Worm (Caenorhabditis elegans): ENCODE data around the gene K06A9.2.

K06A9.2 gene

DNA sequence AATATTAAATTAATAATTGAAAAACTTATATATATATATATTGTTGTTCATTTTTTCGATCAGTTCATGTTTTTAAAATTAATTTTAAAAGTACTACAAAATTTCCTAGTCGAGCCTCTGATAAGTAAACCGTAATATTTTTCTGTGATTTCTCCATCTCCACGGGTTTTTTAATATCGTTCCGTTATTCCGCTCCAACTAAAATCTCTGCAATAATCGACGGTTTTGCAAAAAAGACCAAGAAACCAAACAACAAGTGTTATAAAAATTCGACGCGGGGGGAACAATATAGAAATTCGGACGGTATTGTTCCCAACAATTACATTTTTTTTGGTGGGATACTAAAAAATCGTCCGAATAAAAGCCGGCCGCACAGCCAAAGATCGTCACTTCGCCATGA lies 33.7 kb upstream of the K06A9.2 start, which contains the start of gene F09E10.1:
Gene F09E10.1 (plus strand): TSS at position 301 of the 400 bp plus-strand sequence.
- no peak for TF ChIP-seq ztf-4 (tag; optimal IDR thresholded peaks at IDR 0.05)
- TF ChIP-seq elt-2 (tag; optimal IDR thresholded peaks at IDR 0.05) = no peak
- no peak for TF ChIP-seq ceh-16 (tag; optimal IDR thresholded peaks at IDR 0.05)
- TF ChIP-seq lin-39 (tag; optimal IDR thresholded peaks at IDR 0.05) = no peak
- TF ChIP-seq unc-62 (GFP tag; optimal IDR thresholded peaks at IDR 0.05) = no peak
- TF ChIP-seq ZK546.5 (tag; optimal IDR thresholded peaks at IDR 0.05) = no peak
- TF ChIP-seq snpc-4 (tag; optimal IDR thresholded peaks at IDR 0.05) = no peak
- no peak for TF ChIP-seq nhr-23 (tag; optimal IDR thresholded peaks at IDR 0.05)
- no peak for TF ChIP-seq ceh-9 (tag; optimal IDR thresholded peaks at IDR 0.05)
- TF ChIP-seq nfya-1 (tag; optimal IDR thresholded peaks at IDR 0.05; ENCODE audit: insufficient read depth) = no peak
- TF ChIP-seq zag-1 (tag; optimal IDR thresholded peaks at IDR 0.05) = no peak
- no peak for TF ChIP-seq fkh-2 (tag; optimal IDR thresholded peaks at IDR 0.05)
- no peak for TF ChIP-seq nhr-43 (tag; optimal IDR thresholded peaks at IDR 0.05; ENCODE audit: poor library complexity, severe bottlenecking)
- no peak for TF ChIP-seq elt-3 (tag; optimal IDR thresholded peaks at IDR 0.05)
- no peak for TF ChIP-seq elt-1 (tag; optimal IDR thresholded peaks at IDR 0.05)
- TF ChIP-seq nhr-237 (tag; optimal IDR thresholded peaks at IDR 0.05) = no peak
- no peak for TF ChIP-seq aly-2 (tag; optimal IDR thresholded peaks at IDR 0.05)
- no peak for TF ChIP-seq fos-1 (tag; optimal IDR thresholded peaks at IDR 0.05)
- no peak for TF ChIP-seq nhr-11 (tag; optimal IDR thresholded peaks at IDR 0.05)
- no peak for TF ChIP-seq nhr-25 (tag; optimal IDR thresholded peaks at IDR 0.05)

DNA sequence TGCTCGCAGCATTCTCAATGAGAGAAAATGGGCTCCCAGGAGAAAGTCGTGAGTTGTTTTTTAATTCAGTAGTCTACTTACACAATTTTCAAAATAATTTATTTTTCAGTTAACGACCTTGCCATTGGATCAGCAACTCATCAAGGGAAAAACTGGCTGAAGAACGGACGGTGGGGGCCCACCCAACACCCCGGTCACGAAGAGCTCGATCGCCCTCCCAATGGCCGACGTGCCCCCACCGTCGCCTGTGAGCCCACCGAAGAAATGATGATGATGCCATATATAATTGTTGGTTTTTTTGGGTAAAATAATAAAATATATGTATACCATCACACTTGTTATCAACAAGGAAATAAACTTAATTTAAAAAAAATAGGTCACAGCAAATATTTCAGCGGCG lies 33.3 kb upstream of the K06A9.2 start:
- TF ChIP-seq nhr-12 (tag; optimal IDR thresholded peaks at IDR 0.05) = no peak
- no peak for TF ChIP-seq egl-5 (tag; optimal IDR thresholded peaks at IDR 0.05)
- TF ChIP-seq nfya-1 (tag; optimal IDR thresholded peaks at IDR 0.05; ENCODE audit: insufficient read depth) = no peak
- TF ChIP-seq lin-15B (tag; optimal IDR thresholded peaks at IDR 0.05) = no peak
- TF ChIP-seq elt-1 (tag; optimal IDR thresholded peaks at IDR 0.05) = no peak
- TF ChIP-seq daf-12 (tag; optimal IDR thresholded peaks at IDR 0.05) = no peak

DNA sequence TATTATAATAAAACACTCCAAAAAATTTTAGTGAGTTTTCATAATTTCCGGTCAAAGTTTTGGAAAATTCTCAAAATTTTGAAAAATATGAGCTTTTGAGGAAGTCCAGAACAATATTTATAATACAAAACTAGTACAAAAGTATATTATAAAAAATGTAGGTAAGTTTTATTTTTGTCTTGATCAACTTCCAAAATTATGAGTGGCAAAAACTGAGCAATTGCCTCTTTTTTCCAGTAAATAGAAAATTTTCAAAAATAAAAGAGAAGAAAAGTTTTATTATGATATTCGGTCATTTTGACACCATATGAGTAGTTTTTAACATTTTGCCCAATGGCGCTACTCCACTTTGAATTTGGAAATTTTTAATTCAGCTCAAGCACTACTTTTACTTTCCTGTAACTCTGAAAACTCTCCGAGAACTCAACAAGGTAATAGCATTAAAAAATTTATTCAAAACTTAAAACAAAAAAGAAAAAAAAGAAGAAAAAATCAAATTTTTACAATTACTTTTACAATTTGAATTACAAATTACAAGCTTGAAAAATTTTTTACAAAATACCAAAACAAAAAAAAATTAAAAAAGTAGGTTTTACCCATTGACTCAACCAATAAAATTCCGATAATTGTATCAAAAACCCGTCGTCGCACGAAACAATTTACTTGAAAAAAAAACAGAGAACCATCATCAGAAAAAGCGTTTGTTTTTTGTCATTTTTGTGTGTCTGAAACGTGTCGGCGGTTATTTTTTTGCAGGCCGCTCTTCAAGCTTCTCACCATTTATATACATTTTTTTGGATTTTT lies 32.3 kb upstream of the K06A9.2 start:
- peak; percentile 53 for TF ChIP-seq pqm-1 (tag; optimal IDR thresholded peaks at IDR 0.05)
- TF ChIP-seq R02D3.7 (tag; optimal IDR thresholded peaks at IDR 0.05) = no peak
- TF ChIP-seq nhr-237 (tag; optimal IDR thresholded peaks at IDR 0.05) = no peak
- no peak for TF ChIP-seq ceh-16 (tag; optimal IDR thresholded peaks at IDR 0.05)
- TF ChIP-seq pha-4 (tag; optimal IDR thresholded peaks at IDR 0.05) = peak; percentile 92
- peak; percentile 66 for TF ChIP-seq lsy-12 (tag; optimal IDR thresholded peaks at IDR 0.05)
- peak; percentile 28 for TF ChIP-seq ceh-28 (tag; optimal IDR thresholded peaks at IDR 0.05)
- TF ChIP-seq ztf-11 (tag; optimal IDR thresholded peaks at IDR 0.05) = no peak
- TF ChIP-seq snpc-4 (tag; optimal IDR thresholded peaks at IDR 0.05) = no peak
- peak; percentile 5 for TF ChIP-seq nhr-43 (tag; optimal IDR thresholded peaks at IDR 0.05; ENCODE audit: poor library complexity, severe bottlenecking)
- peak; percentile 89 for TF ChIP-seq ztf-4 (tag; optimal IDR thresholded peaks at IDR 0.05)
- peak; percentile 11 for TF ChIP-seq nhr-23 (tag; optimal IDR thresholded peaks at IDR 0.05)
- TF ChIP-seq unc-62 (GFP tag; optimal IDR thresholded peaks at IDR 0.05) = no peak
- TF ChIP-seq daf-12 (tag; optimal IDR thresholded peaks at IDR 0.05) = no peak
- TF ChIP-seq egl-27 (tag; optimal IDR thresholded peaks at IDR 0.05) = no peak
- TF ChIP-seq jun-1 (tag; optimal IDR thresholded peaks at IDR 0.05) = peak; percentile 79
- TF ChIP-seq ama-1 (optimal IDR thresholded peaks at IDR 0.05) = peak; percentile 39
- TF ChIP-seq mdl-1 (tag; optimal IDR thresholded peaks at IDR 0.05) = no peak
- no peak for TF ChIP-seq nhr-67 (tag; optimal IDR thresholded peaks at IDR 0.05)

DNA sequence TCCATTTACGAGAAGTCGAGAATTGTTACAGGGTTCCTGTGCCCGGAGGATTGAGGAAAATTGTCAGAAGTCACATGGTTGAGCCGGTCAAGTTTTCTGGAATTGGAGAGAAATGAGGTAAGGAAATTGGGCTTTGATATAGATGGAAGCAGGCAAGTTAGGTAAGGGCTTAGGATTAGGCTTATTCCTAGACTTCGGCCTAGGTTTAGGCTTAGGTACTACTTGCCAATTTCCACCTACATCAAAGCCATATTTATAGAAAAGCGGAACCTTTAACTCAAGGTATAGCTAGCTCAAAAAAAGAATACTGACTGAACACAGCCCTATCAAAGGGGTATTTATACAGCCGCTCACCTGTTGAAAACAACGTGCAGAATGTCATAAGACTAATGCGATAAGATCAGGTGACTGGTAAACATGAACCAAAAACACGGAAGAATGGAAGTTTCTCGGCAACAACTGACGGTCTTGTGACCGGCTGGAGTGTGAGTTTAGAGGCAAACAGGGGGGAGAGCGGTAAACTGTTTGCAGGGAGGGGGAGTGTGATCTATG lies 31.6 kb upstream of the K06A9.2 start:
- peak; percentile 100 for TF ChIP-seq ama-1 (optimal IDR thresholded peaks at IDR 0.05)
- TF ChIP-seq nhr-77 (tag; optimal IDR thresholded peaks at IDR 0.05) = no peak
- TF ChIP-seq nhr-23 (tag; optimal IDR thresholded peaks at IDR 0.05) = peak; percentile 77
- peak; percentile 87 for TF ChIP-seq nhr-11 (tag; optimal IDR thresholded peaks at IDR 0.05)
- TF ChIP-seq nhr-12 (tag; optimal IDR thresholded peaks at IDR 0.05) = no peak
- peak; percentile 83 for TF ChIP-seq nhr-43 (tag; optimal IDR thresholded peaks at IDR 0.05; ENCODE audit: poor library complexity, severe bottlenecking)
- peak; percentile 62 for TF ChIP-seq elt-1 (tag; optimal IDR thresholded peaks at IDR 0.05)
- TF ChIP-seq lsy-12 (tag; optimal IDR thresholded peaks at IDR 0.05) = peak; percentile 60
- TF ChIP-seq pqm-1 (tag; optimal IDR thresholded peaks at IDR 0.05) = peak; percentile 95
- TF ChIP-seq mdl-1 (tag; optimal IDR thresholded peaks at IDR 0.05) = peak; percentile 9
- TF ChIP-seq ztf-4 (tag; optimal IDR thresholded peaks at IDR 0.05) = no peak
- TF ChIP-seq jun-1 (tag; optimal IDR thresholded peaks at IDR 0.05) = peak; percentile 94
- no peak for TF ChIP-seq mml-1 (tag; optimal IDR thresholded peaks at IDR 0.05)
- peak; percentile 20 for TF ChIP-seq skn-1 (tag; optimal IDR thresholded peaks at IDR 0.05)
- peak; percentile 93 for TF ChIP-seq elt-2 (tag; optimal IDR thresholded peaks at IDR 0.05)
- peak; percentile 27 for TF ChIP-seq lin-15B (tag; optimal IDR thresholded peaks at IDR 0.05)
- no peak for TF ChIP-seq ceh-82 (tag; optimal IDR thresholded peaks at IDR 0.05)
- peak; percentile 31 for TF ChIP-seq tbx-2 (tag; optimal IDR thresholded peaks at IDR 0.05)
- TF ChIP-seq lin-39 (tag; optimal IDR thresholded peaks at IDR 0.05) = peak; percentile 21
- no peak for TF ChIP-seq ztf-11 (tag; optimal IDR thresholded peaks at IDR 0.05)
- TF ChIP-seq pha-4 (tag; optimal IDR thresholded peaks at IDR 0.05) = peak; percentile 100
- peak; percentile 26 for TF ChIP-seq R02D3.7 (tag; optimal IDR thresholded peaks at IDR 0.05)
- peak; percentile 49 for TF ChIP-seq nfya-1 (tag; optimal IDR thresholded peaks at IDR 0.05; ENCODE audit: insufficient read depth)
- TF ChIP-seq nhr-25 (tag; optimal IDR thresholded peaks at IDR 0.05) = peak; percentile 83
- TF ChIP-seq eor-1 (tag; optimal IDR thresholded peaks at IDR 0.05) = peak in 1 of 2 experiments; percentile 66
- peak; percentile 40 for TF ChIP-seq egl-5 (tag; optimal IDR thresholded peaks at IDR 0.05)
- peak; percentile 66 for TF ChIP-seq ceh-28 (tag; optimal IDR thresholded peaks at IDR 0.05)
